Worm (Caenorhabditis elegans): ENCODE measurements around the gene srx-6.

The srx-6 gene

ce11 chrV:7313233-7313632 lies at the start of gene srx-6:
Gene srx-6 (minus strand): TSS chrV:7313333.
- TF ChIP-seq sptf-2 (GFP tag; optimal IDR thresholded peaks at IDR 0.05) (no peak), madf-3 (GFP tag; IDR thresholded peaks at IDR 0.05) (no peak), tbx-9 (tag; optimal IDR thresholded peaks at IDR 0.05; ENCODE audit: borderline replicate concordance) (no peak), atf-7 (tag; optimal IDR thresholded peaks at IDR 0.05) (no peak), unc-130 (GFP tag; optimal IDR thresholded peaks at IDR 0.05) (no peak)

ce11 chrV:7361673-7362072 lies 48.5 kb upstream of the srx-6 start, which contains the start of gene cyp-35A1:
Gene cyp-35A1 (minus strand): TSS chrV:7361773.
- TF ChIP-seq tbp1 (GFP tag; optimal IDR thresholded peaks at IDR 0.05), result no peak

- TF ChIP-seq nfya-2 (GFP tag; IDR thresholded peaks at IDR 0.05) (no peak), ceh-58 (GFP tag; IDR thresholded peaks at IDR 0.05) (no peak), ama-1 (optimal IDR thresholded peaks at IDR 0.05) (no peak), ama-1 (GFP tag; optimal IDR thresholded peaks at IDR 0.05) (no peak), lsy-27 (tag; optimal IDR thresholded peaks at IDR 0.05; ENCODE audit: borderline replicate concordance, insufficient read depth) (no peak), dpl-1 (GFP tag; optimal IDR thresholded peaks at IDR 0.05) (no peak), him-1 (tag; optimal IDR thresholded peaks at IDR 0.05) (no peak), nhr-120 (GFP tag; IDR thresholded peaks at IDR 0.05) (no peak), F49E8.2 (tag; optimal IDR thresholded peaks at IDR 0.05; ENCODE audit: insufficient read depth) (no peak), ZK185.1 (tag; optimal IDR thresholded peaks at IDR 0.05; ENCODE audit: poor library complexity, severe bottlenecking) (no peak), repo-1 (tag; optimal IDR thresholded peaks at IDR 0.05) (no peak)
Observed at ce11 chrV:7357132-7357531, 44.0 kb upstream of the srx-6 start, which contains the start of gene C03G6.6. Gene C03G6.6 (plus strand): TSS chrV:7357432.

ce11 chrV:7356684-7357083 lies 43.6 kb upstream of the srx-6 start, which contains the start of gene C03G6.21:
Gene C03G6.21 (minus strand): TSS chrV:7356784.
- no peak for TF ChIP-seq nfya-1 (tag; optimal IDR thresholded peaks at IDR 0.05; ENCODE audit: borderline replicate concordance, insufficient read depth)
- TF ChIP-seq somi-1 (GFP tag; optimal IDR thresholded peaks at IDR 0.05), result no peak
- TF ChIP-seq madf-6 (GFP tag; IDR thresholded peaks at IDR 0.05), result no peak
- TF ChIP-seq hlh-26 (GFP tag; conservative IDR thresholded peaks at IDR 0.05), result no peak
- TF ChIP-seq attf-5 (GFP tag; optimal IDR thresholded peaks at IDR 0.05), result no peak
- no peak for TF ChIP-seq Y67H2A.10 (GFP tag; conservative IDR thresholded peaks at IDR 0.05)
- TF ChIP-seq C06A6.2 (GFP tag; conservative IDR thresholded peaks at IDR 0.05), result no peak
- TF ChIP-seq bed-1 (GFP tag; IDR thresholded peaks at IDR 0.05), result no peak
- no peak for TF ChIP-seq B0019.2 (GFP tag; conservative IDR thresholded peaks at IDR 0.05)
- TF ChIP-seq nhr-27 (tag; optimal IDR thresholded peaks at IDR 0.05), result no peak
- no peak for TF ChIP-seq nhr-179 (tag; optimal IDR thresholded peaks at IDR 0.05)
- TF ChIP-seq C17E4.6 (GFP tag; IDR thresholded peaks at IDR 0.05), result no peak
- TF ChIP-seq aptf-3 (GFP tag; IDR thresholded peaks at IDR 0.05), result no peak
- TF ChIP-seq attf-3 (GFP tag; conservative IDR thresholded peaks at IDR 0.05), result no peak
- TF ChIP-seq nhr-120 (GFP tag; IDR thresholded peaks at IDR 0.05), result no peak
- TF ChIP-seq lin-54 (GFP tag; optimal IDR thresholded peaks at IDR 0.05), result no peak

ce11 chrV:7355464-7355863 lies 42.3 kb upstream of the srx-6 start, which contains the start of gene tag-293:
Gene tag-293 (minus strand): TSS chrV:7355564.
- no peak for TF ChIP-seq snpc-4 (GFP tag; optimal IDR thresholded peaks at IDR 0.05)
- no peak for TF ChIP-seq snpc-4 (tag; optimal IDR thresholded peaks at IDR 0.05)

Data from whole organism, young adult.